Worm (Caenorhabditis elegans): ENCODE measurements around the gene rocf-1.
A peak's percentile ranks its signal among the peaks of the same experiment; 100 is the strongest.

Gene rocf-1

ce11 chrV:15448865-15449264 lies 15.4 kb downstream of the rocf-1 start, which contains the start of gene T26H5.14:
T26H5.14 (plus strand) TSS chrV:15449165.
- no peak for TF ChIP-seq snpc-4 (tag; optimal IDR thresholded peaks at IDR 0.05)
- TF ChIP-seq nhr-71 (tag; optimal IDR thresholded peaks at IDR 0.05): no peak
- TF ChIP-seq ceh-90 (tag; optimal IDR thresholded peaks at IDR 0.05): no peak
- TF ChIP-seq Y116A8C.19 (tag; optimal IDR thresholded peaks at IDR 0.05; ENCODE audit: borderline replicate concordance): no peak
- no peak for TF ChIP-seq aha-1 (tag; optimal IDR thresholded peaks at IDR 0.05)
- no peak for TF ChIP-seq unc-30 (tag; optimal IDR thresholded peaks at IDR 0.05)
- TF ChIP-seq nhr-28 (tag; optimal IDR thresholded peaks at IDR 0.05): no peak
- TF ChIP-seq xbp-1 (tag; optimal IDR thresholded peaks at IDR 0.05): no peak
- no peak for TF ChIP-seq lin-15B (tag; optimal IDR thresholded peaks at IDR 0.05)

ce11 chrV:15448408-15448807 lies 15.9 kb downstream of the rocf-1 start, which contains the start of gene T26H5.4:
T26H5.4 (minus strand) TSS chrV:15448701.
- TF ChIP-seq elt-2 (tag; optimal IDR thresholded peaks at IDR 0.05) (peak; percentile 95), efl-1 (optimal IDR thresholded peaks at IDR 0.05) (no peak), efl-1 (GFP tag; optimal IDR thresholded peaks at IDR 0.05 in 1 of 2) (peak in 1 of 2 experiments; percentile 73), lsy-2 (tag; optimal IDR thresholded peaks at IDR 0.05) (no peak)

DNA sequence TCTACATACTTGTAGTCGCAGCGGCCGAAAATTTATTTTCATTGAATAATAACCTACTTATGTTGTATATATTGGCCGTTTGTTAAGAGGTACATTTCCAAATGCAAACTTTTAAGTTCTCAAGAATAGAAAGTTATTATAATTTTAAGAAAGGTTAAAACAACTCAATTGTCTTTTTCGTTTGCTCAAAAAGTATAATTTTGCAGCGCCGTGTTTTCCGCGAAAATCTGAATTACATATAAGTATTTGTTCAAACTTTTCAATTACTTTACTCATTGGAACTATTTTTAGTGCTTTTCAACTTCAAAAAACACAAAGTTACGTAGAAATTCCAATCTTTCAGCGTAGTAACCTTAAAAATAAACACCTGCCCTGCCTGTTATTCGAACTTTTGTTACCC lies 18.9 kb downstream of the rocf-1 start, which contains the start of gene srh-239:
Gene srh-239, plus strand, starts transcription at position 301 of the 400 bp plus-strand sequence.
- TF ChIP-seq hpl-2 (GFP tag; optimal IDR thresholded peaks at IDR 0.05) (no peak), dpl-1 (GFP tag; optimal IDR thresholded peaks at IDR 0.05) (no peak), ztf-4 (tag; optimal IDR thresholded peaks at IDR 0.05) (no peak), unc-130 (tag; optimal IDR thresholded peaks at IDR 0.05) (no peak), fkh-4 (tag; optimal IDR thresholded peaks at IDR 0.05; ENCODE audit: borderline replicate concordance) (no peak), ceh-82 (tag; optimal IDR thresholded peaks at IDR 0.05) (no peak), egl-27 (tag; optimal IDR thresholded peaks at IDR 0.05) (no peak), ztf-11 (tag; optimal IDR thresholded peaks at IDR 0.05) (no peak), skn-1 (tag; optimal IDR thresholded peaks at IDR 0.05) (no peak), C16A3.4 (tag; optimal IDR thresholded peaks at IDR 0.05) (no peak), pax-3 (tag; optimal IDR thresholded peaks at IDR 0.05) (no peak), ceh-90 (tag; optimal IDR thresholded peaks at IDR 0.05) (no peak), vab-15 (tag; optimal IDR thresholded peaks at IDR 0.05) (no peak)

- TF ChIP-seq ces-1 (GFP tag; optimal IDR thresholded peaks at IDR 0.05) (no peak), C04F5.9 (tag; optimal IDR thresholded peaks at IDR 0.05) (no peak), pqm-1 (tag; optimal IDR thresholded peaks at IDR 0.05) (no peak), isw-1 (GFP tag; IDR thresholded peaks at IDR 0.05) (no peak), vab-15 (tag; optimal IDR thresholded peaks at IDR 0.05) (no peak), mep-1 (tag; optimal IDR thresholded peaks at IDR 0.05) (no peak), elt-2 (tag; optimal IDR thresholded peaks at IDR 0.05) (peak; percentile 57), jun-1 (tag; optimal IDR thresholded peaks at IDR 0.05) (peak; percentile 27), lin-14 (GFP tag; optimal IDR thresholded peaks at IDR 0.05) (no peak), nhr-28 (tag; optimal IDR thresholded peaks at IDR 0.05) (no peak)
These were observed 19.7 kb downstream of the rocf-1 start, which contains the start of gene T26H5.9 for ce11 chrV:15444615-15445014. T26H5.9 (plus strand) TSS chrV:15444916.

DNA sequence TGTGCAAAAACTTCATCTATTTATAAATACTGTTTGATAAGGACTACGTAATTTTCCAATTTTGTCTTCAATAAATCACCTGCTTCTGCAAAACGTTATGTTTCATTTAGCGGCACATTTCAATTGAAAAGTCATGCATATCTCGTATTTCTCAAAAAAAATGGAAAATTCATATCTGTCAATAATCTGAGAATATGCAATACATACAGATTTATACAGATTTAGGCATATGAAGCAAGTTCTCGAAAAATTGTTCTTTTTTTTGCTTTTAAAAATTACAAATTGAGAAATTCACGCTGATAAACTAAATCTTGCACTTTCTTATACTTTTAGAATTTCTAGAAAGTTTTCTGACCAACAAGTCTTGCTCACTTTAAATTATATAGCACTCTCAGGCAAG lies 20.1 kb downstream of the rocf-1 start, which contains the start of gene T26H5.11:
Gene T26H5.11, minus strand, starts transcription at position 101 of the 400 bp plus-strand sequence.
- TF ChIP-seq hlh-4 (tag; optimal IDR thresholded peaks at IDR 0.05) (no peak), isw-1 (GFP tag; IDR thresholded peaks at IDR 0.05) (no peak), lsy-2 (tag; optimal IDR thresholded peaks at IDR 0.05) (no peak), nhr-85 (tag) (no peak), unc-62 (GFP tag; optimal IDR thresholded peaks at IDR 0.05) (no peak), sox-4 (tag; optimal IDR thresholded peaks at IDR 0.05) (no peak), snpc-4 (tag; optimal IDR thresholded peaks at IDR 0.05) (no peak), nhr-28 (tag; optimal IDR thresholded peaks at IDR 0.05) (no peak), ceh-63 (GFP tag; optimal IDR thresholded peaks at IDR 0.05) (no peak), ztf-11 (tag; optimal IDR thresholded peaks at IDR 0.05) (no peak), C16A3.4 (tag; optimal IDR thresholded peaks at IDR 0.05) (no peak)
